Worm (Caenorhabditis elegans) whole organism, late embryonic: ENCODE measurements around the gene alh-7.

Experiments used
- ahr-1 ChIP-seq: sonication (generic microtip); optimal IDR thresholded peaks from 2 replicates; lab custom pipeline; 2016; ENCODE audit warnings: missing genetic modification characterization, missing compliant biosample characterization
- ceh-6 ChIP-seq: fragments of 200-800 bp; sonication (Bioruptor generic); optimal IDR thresholded peaks from 2 replicates; lab custom pipeline; 2018; ENCODE audit warnings: mild to moderate bottlenecking, missing genetic modification characterization, missing compliant biosample characterization
- elt-2 ChIP-seq: sonication (generic microtip); optimal IDR thresholded peaks from 2 replicates; lab custom pipeline; 2016; ENCODE audit warnings: missing genetic modification reagents, missing genetic modification characterization, missing compliant biosample characterization
- fax-1 ChIP-seq: sonication (generic microtip); optimal IDR thresholded peaks from 2 replicates; lab custom pipeline; 2016; ENCODE audit warnings: missing genotype, missing genetic modification characterization, missing compliant biosample characterization
- hlh-30 ChIP-seq: sonication (generic microtip); optimal IDR thresholded peaks from 2 replicates; lab custom pipeline; 2017; ENCODE audit warnings: antibody characterized with exemption, missing genetic modification characterization, missing compliant biosample characterization; ENCODE audit not compliant: insufficient read depth
- hlh-8 ChIP-seq: sonication (generic microtip); optimal IDR thresholded peaks from 2 replicates; lab custom pipeline; 2016; ENCODE audit warnings: missing genotype, missing genetic modification characterization, missing compliant biosample characterization
- nfya-1 ChIP-seq: sonication (generic microtip); optimal IDR thresholded peaks from 2 replicates; lab custom pipeline; 2017; ENCODE audit warnings: missing genetic modification characterization, mild to moderate bottlenecking, missing compliant biosample characterization, antibody characterized with exemption, moderate library complexity
- tbx-2 ChIP-seq: sonication (generic microtip); optimal IDR thresholded peaks from 2 replicates; lab custom pipeline; 2016; ENCODE audit warnings: missing genetic modification characterization, missing compliant biosample characterization

ce11 chrII:13479424-13479823, 12.2 kb downstream of the alh-7 start:
- TF ChIP-seq ahr-1 (tag; lab: Kevin White, UChicago) (no peak), fax-1 (tag; lab: Kevin White, UChicago) (no peak), hlh-30 (no peak), tbx-2 (no peak), hlh-8 (tag; lab: Kevin White, UChicago) (no peak), nfya-1 (tag; lab: Kevin White, UChicago) (no peak), ceh-6 (GFP tag; lab: Kevin White, UChicago) (no peak), elt-2 (tag; lab: Kevin White, UChicago) (no peak)
